Fruit fly (Drosophila melanogaster): ENCODE measurements around the gene CG4686.

The CG4686 gene

dm6 chr3R:19915312-19915711 lies 51.0 kb downstream of the CG4686 start, which contains the start of the genes Xport-A and Xport-B:
TSS of gene Xport-A (minus strand) at chr3R:19915412.
TSS of gene Xport-B (minus strand) at chr3R:19915412.
- TF ChIP-seq CG8478 (optimal IDR thresholded peaks at IDR 0.05), result no peak
- no peak for TF ChIP-seq CTCF (optimal IDR thresholded peaks at IDR 0.05)
